Worm (Caenorhabditis elegans) whole organism, late embryonic: Measurements from ENCODE around the gene H04D03.7.
"Not testable (repeated sequence)": the region's sequence is repeated elsewhere in the genome, so short reads cannot be mapped to it uniquely, and the experiment has no call there.

Experiments used
- F13H6.1 ChIP-seq: sonication (generic microtip); optimal IDR thresholded peaks from 2 replicates; lab custom pipeline; 2016; ENCODE audit warnings: missing genetic modification characterization, missing compliant biosample characterization
- ama-1 ChIP-seq: fragments of 150-350 bp; optimal IDR thresholded peaks from 2 replicates; lab custom pipeline; 2014
- ceh-14 ChIP-seq: sonication (generic microtip); optimal IDR thresholded peaks from 2 replicates; lab custom pipeline; 2016; ENCODE audit warnings: missing genotype, missing genetic modification characterization, missing compliant biosample characterization
- elt-2 ChIP-seq: sonication (generic microtip); optimal IDR thresholded peaks from 2 replicates; lab custom pipeline; 2016; ENCODE audit warnings: missing genetic modification reagents, missing genetic modification characterization, missing compliant biosample characterization
- hlh-30 ChIP-seq: sonication (generic microtip); optimal IDR thresholded peaks from 2 replicates; lab custom pipeline; 2017; ENCODE audit warnings: antibody characterized with exemption, missing genetic modification characterization, missing compliant biosample characterization; ENCODE audit not compliant: insufficient read depth
- odd-2 ChIP-seq: sonication (generic microtip); optimal IDR thresholded peaks from 2 replicates; lab custom pipeline; 2017; ENCODE audit warnings: antibody characterized with exemption, mild to moderate bottlenecking, missing genetic modification characterization, missing compliant biosample characterization
- pha-4 ChIP-seq: fragments of 150-350 bp; optimal IDR thresholded peaks from 2 replicates; lab custom pipeline; 2018; ENCODE audit warnings: missing biosample characterization, missing genetic modification reagents, missing genetic modification characterization
- sox-4 ChIP-seq: sonication (generic microtip); optimal IDR thresholded peaks from 2 replicates; lab custom pipeline; 2017; ENCODE audit warnings: mild to moderate bottlenecking, missing genetic modification characterization, inconsistent platforms, missing compliant biosample characterization
- tbx-2 ChIP-seq: sonication (generic microtip); optimal IDR thresholded peaks from 2 replicates; lab custom pipeline; 2016; ENCODE audit warnings: missing genetic modification characterization, missing compliant biosample characterization
- unc-86 ChIP-seq: sonication (generic microtip); optimal IDR thresholded peaks from 2 replicates; lab custom pipeline; 2016; ENCODE audit warnings: missing genetic modification characterization, missing compliant biosample characterization

- TF ChIP-seq hlh-30 (tag; lab: Kevin White, UChicago); sox-4 (tag; lab: Kevin White, UChicago); F13H6.1 (tag; lab: Kevin White, UChicago); pha-4; tbx-2 (tag; lab: Kevin White, UChicago); odd-2 (tag; lab: Kevin White, UChicago); ama-1 (lab: Kevin White, UChicago); unc-86 (tag; lab: Kevin White, UChicago); elt-2 (tag; lab: Kevin White, UChicago); ceh-14 (tag; lab: Kevin White, UChicago): not testable (repeated sequence)
Observed at ce11 chrIII:10438780-10439179, 7.8 kb downstream of the H04D03.7 start, which contains the start of gene H04D03.6.
